Worm (Caenorhabditis elegans): ENCODE measurements around the gene R05H10.1.

R05H10.1 gene

DNA sequence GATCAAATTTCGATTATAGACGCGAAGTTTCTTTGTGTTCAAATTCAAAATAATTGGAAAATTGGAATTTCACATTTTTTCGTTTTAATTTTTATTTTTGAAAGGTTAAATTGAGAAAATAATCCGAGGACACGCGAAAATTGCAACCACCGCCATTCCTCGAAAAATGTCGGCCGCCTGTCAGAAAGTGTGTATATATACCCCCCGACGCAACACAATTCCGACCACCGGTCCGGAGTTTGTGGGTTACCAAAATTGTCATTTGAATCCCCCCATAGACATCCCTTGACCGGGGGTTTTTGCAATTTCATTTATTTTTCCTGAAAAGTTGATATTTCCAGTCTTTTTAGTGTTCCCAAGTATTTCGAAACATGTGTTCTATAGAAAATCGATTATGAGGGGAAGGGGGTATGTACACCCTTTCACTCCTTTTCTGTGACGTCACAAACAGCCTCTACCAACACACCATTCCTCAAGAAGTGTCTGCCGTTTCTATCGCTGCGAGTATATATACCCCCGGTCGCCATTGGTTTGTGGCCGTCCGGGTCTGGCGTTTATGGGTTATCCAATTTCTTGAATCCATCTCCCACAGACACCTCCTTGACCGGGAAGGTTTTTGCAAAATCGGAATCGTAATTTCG is 47.2 kb upstream of the R05H10.1 start, which contains the start of gene W01D2.3 (continued):
- TF ChIP-seq nfya-1 (tag; optimal IDR thresholded peaks at IDR 0.05; ENCODE audit: borderline replicate concordance, insufficient read depth) (no peak), cebp-2 (GFP tag; IDR thresholded peaks at IDR 0.05) (0 out of 2 replicates have a peak, but pooled peaks have one; percentile 71), nhr-80 (tag; optimal IDR thresholded peaks at IDR 0.05) (no peak), Y95B8A.8 (GFP tag; IDR thresholded peaks at IDR 0.05) (no peak), F10E7.11 (tag; optimal IDR thresholded peaks at IDR 0.05) (no peak), hlh-12 (tag; optimal IDR thresholded peaks at IDR 0.05) (no peak), tbx-9 (tag; optimal IDR thresholded peaks at IDR 0.05; ENCODE audit: borderline replicate concordance) (no peak), hmg-1.2 (GFP tag; IDR thresholded peaks at IDR 0.05) (peak; percentile 60; the same call in 1 of the 2 replicates)

ce11 chrII:14805686-14806085 is 45.9 kb upstream of the R05H10.1 start, which contains the start of gene srt-11:
srt-11 (plus strand) TSS chrII:14805986.
- TF ChIP-seq C17E4.6 (GFP tag; IDR thresholded peaks at IDR 0.05), result no peak
- no peak for TF ChIP-seq nfya-2 (GFP tag; IDR thresholded peaks at IDR 0.05)
- no peak for TF ChIP-seq lir-1 (GFP tag; conservative IDR thresholded peaks at IDR 0.05)

- TF ChIP-seq attf-3 (GFP tag; conservative IDR thresholded peaks at IDR 0.05) (no peak), mcd-1 (GFP tag; IDR thresholded peaks at IDR 0.05) (no peak), C06A6.2 (GFP tag; conservative IDR thresholded peaks at IDR 0.05) (no peak), hlh-26 (GFP tag; conservative IDR thresholded peaks at IDR 0.05) (no peak), snpc-3.4 (tag; optimal IDR thresholded peaks at IDR 0.05) (no peak), tlf-1 (GFP tag; optimal IDR thresholded peaks at IDR 0.05) (no peak), K12H6.12 (tag; optimal IDR thresholded peaks at IDR 0.05) (no peak), zim-3 (tag; optimal IDR thresholded peaks at IDR 0.05) (no peak), F22D6.2 (tag; optimal IDR thresholded peaks at IDR 0.05) (no peak), akir-1 (GFP tag; optimal IDR thresholded peaks at IDR 0.05) (no peak), ztf-22 (GFP tag; optimal IDR thresholded peaks at IDR 0.05) (no peak), ceh-58 (GFP tag; IDR thresholded peaks at IDR 0.05) (no peak), fkh-3 (tag; optimal IDR thresholded peaks at IDR 0.05) (no peak), ets-4 (GFP tag; optimal IDR thresholded peaks at IDR 0.05) (no peak), B0035.1 (tag; optimal IDR thresholded peaks at IDR 0.05) (no peak), ztf-25 (GFP tag; IDR thresholded peaks at IDR 0.05) (no peak)
Observed at ce11 chrII:14808686-14809085, 42.9 kb upstream of the R05H10.1 start, which contains the start of gene W01D2.6. W01D2.6 (plus strand) TSS chrII:14808986.

DNA sequence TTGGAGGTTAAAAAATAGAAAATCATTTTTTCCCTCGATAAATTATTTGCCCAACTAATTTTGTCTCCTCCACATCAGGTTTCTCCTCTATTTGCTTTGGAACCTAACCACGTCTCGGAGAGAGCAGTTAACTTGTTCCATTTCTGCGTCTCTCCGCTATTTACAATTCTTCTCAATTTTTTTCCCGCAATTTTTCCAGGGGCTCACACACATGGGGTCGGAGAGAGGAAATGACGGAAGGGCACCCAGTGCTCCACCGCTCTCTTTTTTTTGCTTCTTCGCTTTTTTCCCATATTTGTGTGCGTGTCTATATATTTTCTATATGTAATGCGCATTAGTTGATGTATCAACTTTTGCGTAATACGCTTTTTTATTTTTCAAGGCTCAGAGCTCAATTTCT is 41.0 kb upstream of the R05H10.1 start:
- TF ChIP-seq snpc-4 (GFP tag; optimal IDR thresholded peaks at IDR 0.05) (no peak), snpc-4 (tag; optimal IDR thresholded peaks at IDR 0.05) (peak in 1 of 4 experiments; percentile 17), F55B11.4 (tag; optimal IDR thresholded peaks at IDR 0.05; ENCODE audit: borderline replicate concordance, insufficient read depth) (no peak), nhr-27 (tag; optimal IDR thresholded peaks at IDR 0.05) (no peak), cebp-1 (GFP tag; IDR thresholded peaks at IDR 0.05) (no peak), cebp-1 (tag; optimal IDR thresholded peaks at IDR 0.05) (peak; percentile 18)

DNA sequence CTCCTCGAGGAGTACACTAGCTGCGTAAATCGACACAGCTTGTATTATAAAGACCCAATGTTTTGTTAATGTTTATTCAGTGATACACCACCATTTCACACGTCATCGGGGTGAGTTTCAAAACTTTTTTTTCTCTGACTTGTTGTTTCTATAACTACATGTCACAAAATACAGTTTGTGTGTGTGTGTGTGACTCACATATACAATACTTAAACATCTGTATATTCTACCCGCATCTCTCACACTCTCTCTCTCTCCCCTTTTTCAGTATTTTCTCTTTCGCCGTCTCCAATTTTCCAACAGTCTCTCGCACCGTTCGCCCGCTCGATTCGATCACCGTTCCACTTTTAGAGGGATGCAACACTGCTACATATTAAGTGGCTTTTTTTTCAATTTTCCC is 40.1 kb upstream of the R05H10.1 start:
- TF ChIP-seq zfh-2 (GFP tag; conservative IDR thresholded peaks at IDR 0.05), result 0 out of 2 replicates have a peak, but pooled peaks have one; percentile 21
- TF ChIP-seq tlf-1 (GFP tag; optimal IDR thresholded peaks at IDR 0.05), result no peak
- TF ChIP-seq cebp-1 (GFP tag; IDR thresholded peaks at IDR 0.05), result 0 out of 2 replicates have a peak, but pooled peaks have one; percentile 12
- TF ChIP-seq cebp-1 (tag; optimal IDR thresholded peaks at IDR 0.05), result peak; percentile 45
- peak; percentile 38 for TF ChIP-seq unc-62 (GFP tag; optimal IDR thresholded peaks at IDR 0.05)
- TF ChIP-seq nhr-80 (tag; optimal IDR thresholded peaks at IDR 0.05), result peak; percentile 53
- no peak for TF ChIP-seq Y79H2A.3 (GFP tag; conservative IDR thresholded peaks at IDR 0.05)
- peak; percentile 80; the same call in 1 of the 2 replicates for TF ChIP-seq hmg-1.2 (GFP tag; IDR thresholded peaks at IDR 0.05)
